Worm (Caenorhabditis elegans) whole organism, late embryonic: ENCODE measurements around the gene K03H1.12.

Experiments
- ama-1 ChIP-seq: fragments of 150-350 bp; optimal IDR thresholded peaks from 2 replicates; lab custom pipeline; 2014
- ceh-31 ChIP-seq: sonication (generic microtip); optimal IDR thresholded peaks from 2 replicates; lab custom pipeline; 2016; ENCODE audit warnings: missing genetic modification characterization, missing compliant biosample characterization
- dmd-4 ChIP-seq: sonication (generic microtip); optimal IDR thresholded peaks from 2 replicates; lab custom pipeline; 2016; ENCODE audit warnings: borderline replicate concordance, missing genetic modification characterization, missing compliant biosample characterization
- ets-4 ChIP-seq: sonication (generic microtip); optimal IDR thresholded peaks from 2 replicates; lab custom pipeline; 2016; ENCODE audit warnings: missing genetic modification characterization, missing compliant biosample characterization
- fax-1 ChIP-seq: sonication (generic microtip); optimal IDR thresholded peaks from 2 replicates; lab custom pipeline; 2016; ENCODE audit warnings: missing genotype, missing genetic modification characterization, missing compliant biosample characterization
- fkh-10 ChIP-seq: fragments of 150-350 bp; optimal IDR thresholded peaks from 2 replicates; lab custom pipeline; 2014; ENCODE audit warnings: missing biosample characterization, missing genetic modification reagents, missing genetic modification characterization
- nfya-1 ChIP-seq: sonication (generic microtip); optimal IDR thresholded peaks from 2 replicates; lab custom pipeline; 2017; ENCODE audit warnings: missing genetic modification characterization, mild to moderate bottlenecking, missing compliant biosample characterization, antibody characterized with exemption, moderate library complexity
- pqm-1 ChIP-seq: sonication (generic microtip); optimal IDR thresholded peaks from 2 replicates; lab custom pipeline; 2016; ENCODE audit warnings: missing genetic modification characterization, missing compliant biosample characterization
- rnt-1 ChIP-seq: sonication (generic microtip); optimal IDR thresholded peaks from 2 replicates; lab custom pipeline; 2016; ENCODE audit warnings: missing genetic modification characterization, missing compliant biosample characterization
- tbx-2 ChIP-seq: sonication (generic microtip); optimal IDR thresholded peaks from 2 replicates; lab custom pipeline; 2016; ENCODE audit warnings: missing genetic modification characterization, missing compliant biosample characterization
- unc-3 ChIP-seq, 2 experiments: fragments of 200-800 bp in 1 of 2; sonication (Bioruptor generic) in 1 of 2; sonication (generic microtip) in 1 of 2; conservative IDR thresholded peaks in 1 of 2; optimal IDR thresholded peaks in 1 of 2; 2 replicates each; pipeline versions ENCODE4 v1.3.6 to Lab custom; 2016 to 2022; ENCODE audit warnings: missing compliant biosample characterization in 2 of 2, missing genetic modification characterization in 2 of 2, missing genetic modification reagents in 1 of 2

DNA sequence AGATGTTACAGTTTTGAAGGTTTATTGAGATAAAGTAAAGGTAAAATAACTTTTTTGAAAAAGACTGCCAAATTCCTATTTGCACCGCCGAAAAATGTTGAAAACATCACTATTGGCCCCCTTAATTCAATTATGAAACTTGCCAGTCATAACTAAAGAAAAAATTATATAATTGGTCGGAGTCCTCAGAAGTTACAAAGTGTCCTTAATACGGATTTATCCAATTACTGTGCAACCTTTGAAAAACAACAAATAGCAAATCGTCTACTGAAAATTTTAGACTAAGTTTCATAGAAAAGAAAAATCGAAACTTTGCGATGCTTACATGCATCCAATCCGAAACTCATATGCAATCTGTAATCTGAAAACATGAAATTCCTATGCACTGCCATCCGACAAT is 43.2 kb downstream of the K03H1.12 start:
- TF ChIP-seq tbx-2 (tag; lab: Kevin White, UChicago): no peak
- no peak for TF ChIP-seq pqm-1
- no peak for TF ChIP-seq rnt-1 (tag; lab: Kevin White, UChicago)
- TF ChIP-seq ets-4 (tag; lab: Kevin White, UChicago): no peak
- TF ChIP-seq ama-1 (lab: Kevin White, UChicago): no peak
- no peak for TF ChIP-seq dmd-4
- no peak for TF ChIP-seq nfya-1
- TF ChIP-seq ceh-31 (tag; lab: Kevin White, UChicago): no peak
- no peak for TF ChIP-seq fax-1
- TF ChIP-seq unc-3 (GFP tag; conservative IDR thresholded peaks at IDR 0.05; lab: Robert Waterston, UW): no peak
- TF ChIP-seq unc-3 (tag; optimal IDR thresholded peaks at IDR 0.05; lab: Kevin White, UChicago): no peak
- no peak for TF ChIP-seq fkh-10
